Fruit fly (Drosophila melanogaster) whole organism, embryonic: ENCODE measurements around the gene CG18577.

Experiments
- Abd-B ChIP-seq: fragments of 200-800 bp; sonication (Bioruptor generic); optimal IDR thresholded peaks from 2 replicates; lab custom pipeline; 2018; ENCODE audit warnings: missing biosample characterization, mild to moderate bottlenecking, missing genetic modification characterization, moderate library complexity
- CG10959 ChIP-seq: fragments of 200-800 bp; sonication (Bioruptor generic); IDR thresholded peaks from 2 replicates; pipeline ENCODE4 v1.3.6; 2022; ENCODE audit warnings: missing biosample characterization, missing genetic modification characterization
- CG14050 ChIP-seq: fragments of 200-800 bp; sonication (Bioruptor generic); IDR thresholded peaks from 3 replicates; pipeline ENCODE4 v1.3.6; 2022; ENCODE audit warnings: missing biosample characterization, missing genetic modification characterization
- CG15514 ChIP-seq: fragments of 200-800 bp; sonication (Bioruptor generic); optimal IDR thresholded peaks from 3 replicates; lab custom pipeline; 2017; ENCODE audit warnings: missing biosample characterization, missing genetic modification characterization, mild to moderate bottlenecking, moderate library complexity, missing genetic modification reagents
- CG1602 ChIP-seq: fragments of 200-800 bp; sonication (Bioruptor generic); optimal IDR thresholded peaks from 3 replicates; lab custom pipeline; 2016; ENCODE audit warnings: missing biosample characterization, missing genetic modification characterization
- CG1647 ChIP-seq: fragments of 200-800 bp; sonication (Bioruptor generic); optimal IDR thresholded peaks from 3 replicates; lab custom pipeline; 2016; ENCODE audit warnings: missing biosample characterization, missing genetic modification characterization
- CG16779 ChIP-seq: fragments of 200-800 bp; sonication (Bioruptor generic); IDR thresholded peaks from 2 replicates; pipeline ENCODE4 v1.3.6; 2022; ENCODE audit warnings: missing biosample characterization, missing genetic modification characterization
- CG17912 ChIP-seq: fragments of 200-800 bp; sonication (Bioruptor generic); optimal IDR thresholded peaks from 2 replicates; lab custom pipeline; 2018; ENCODE audit warnings: missing biosample characterization, mild to moderate bottlenecking, missing genetic modification characterization
- CG18476 ChIP-seq: fragments of 200-800 bp; sonication (Bioruptor generic); optimal IDR thresholded peaks from 2 replicates; lab custom pipeline; 2016; ENCODE audit warnings: missing biosample characterization, mild to moderate bottlenecking, missing genetic modification characterization
- CG30431 ChIP-seq: fragments of 200-800 bp; sonication (Bioruptor generic); optimal IDR thresholded peaks from 2 replicates; lab custom pipeline; 2017; ENCODE audit warnings: missing biosample characterization, missing genetic modification characterization
- CG5180 ChIP-seq: fragments of 200-800 bp; sonication (Bioruptor generic); optimal IDR thresholded peaks from 3 replicates; lab custom pipeline; 2017; ENCODE audit warnings: missing biosample characterization, missing genetic modification characterization, mild to moderate bottlenecking, moderate library complexity, missing genetic modification reagents
- CG8478 ChIP-seq: fragments of >200 bp; optimal IDR thresholded peaks from 2 replicates; lab custom pipeline; 2018
- Dip2 ChIP-seq: fragments of 200-800 bp; sonication (Bioruptor generic); IDR thresholded peaks from 2 replicates; pipeline ENCODE4 v1.3.6; 2022; ENCODE audit warnings: missing biosample characterization, missing genetic modification characterization
- E2f1 ChIP-seq: fragments of 200-800 bp; sonication (Bioruptor generic); IDR thresholded peaks from 2 replicates; pipeline ENCODE4 v1.3.6; 2022; ENCODE audit warnings: missing biosample characterization, missing genetic modification characterization
- ERR ChIP-seq: fragments of 200-800 bp; sonication (Bioruptor generic); optimal IDR thresholded peaks from 2 replicates; lab custom pipeline; 2016; ENCODE audit warnings: missing biosample characterization, missing genetic modification characterization
- Fer3 ChIP-seq: fragments of 200-800 bp; sonication (Bioruptor generic); optimal IDR thresholded peaks from 2 replicates; lab custom pipeline; 2018; ENCODE audit warnings: missing biosample characterization, mild to moderate bottlenecking, missing genetic modification characterization, moderate library complexity
- HLH54F ChIP-seq: fragments of 200-800 bp; sonication (Bioruptor generic); optimal IDR thresholded peaks from 3 replicates; lab custom pipeline; 2016; ENCODE audit warnings: missing biosample characterization, missing genetic modification characterization
- Hr51 ChIP-seq, 2 experiments: fragments of 200-800 bp; sonication (Bioruptor generic); optimal IDR thresholded peaks; 2 replicates in 1 of 2; 3 replicates in 1 of 2; lab custom pipeline; 2016 to 2018; ENCODE audit warnings: missing biosample characterization in 2 of 2, missing genetic modification characterization in 2 of 2, mild to moderate bottlenecking in 1 of 2, moderate library complexity in 1 of 2
- Lpt ChIP-seq: fragments of >200 bp; optimal IDR thresholded peaks from 2 replicates; lab custom pipeline; 2018; ENCODE audit warnings: missing biosample characterization, missing genetic modification characterization
- MBD-R2 ChIP-seq: fragments of 200-800 bp; sonication (Bioruptor generic); IDR thresholded peaks from 2 replicates; pipeline ENCODE4 v1.3.6; 2022; ENCODE audit warnings: missing biosample characterization, missing genetic modification characterization
- MTF-1 ChIP-seq: fragments of 200-800 bp; sonication (Bioruptor generic); optimal IDR thresholded peaks from 2 replicates; lab custom pipeline; 2018; ENCODE audit warnings: missing biosample characterization, mild to moderate bottlenecking, missing genetic modification characterization, borderline replicate concordance
- NfI ChIP-seq: fragments of 200-800 bp; sonication (Bioruptor generic); optimal IDR thresholded peaks from 3 replicates; lab custom pipeline; 2018; ENCODE audit warnings: missing biosample characterization, mild to moderate bottlenecking, missing genetic modification characterization, moderate library complexity
- Rfx ChIP-seq: fragments of 200-800 bp; sonication (Bioruptor generic); IDR thresholded peaks from 2 replicates; pipeline ENCODE4 v1.3.6; 2022; ENCODE audit warnings: missing biosample characterization, missing genetic modification characterization
- Side ChIP-seq: fragments of 200-800 bp; sonication (Bioruptor generic); optimal IDR thresholded peaks from 2 replicates; lab custom pipeline; 2016; ENCODE audit warnings: missing biosample characterization, missing genetic modification characterization
- Sox102F ChIP-seq: fragments of 200-800 bp; sonication (Bioruptor generic); optimal IDR thresholded peaks from 2 replicates; lab custom pipeline; 2018; ENCODE audit warnings: missing biosample characterization, mild to moderate bottlenecking, missing genetic modification characterization, moderate library complexity
- Stat92E ChIP-seq, 3 experiments: fragments of >200 bp in 2 of 3; fragments of 200-800 bp in 1 of 3; sonication (Bioruptor generic) in 1 of 3; optimal IDR thresholded peaks; 2 replicates each; lab custom pipeline; 2017 to 2019; ENCODE audit warnings: missing biosample characterization in 3 of 3, missing genetic modification characterization in 3 of 3, mild to moderate bottlenecking in 1 of 3, moderate library complexity in 1 of 3
- Taf1 ChIP-seq: fragments of 200-800 bp; sonication (Bioruptor generic); IDR thresholded peaks from 2 replicates; pipeline ENCODE4 v1.3.6; 2022; ENCODE audit warnings: missing biosample characterization, missing genetic modification characterization
- Usf ChIP-seq: fragments of 200-800 bp; sonication (Bioruptor generic); optimal IDR thresholded peaks from 2 replicates; lab custom pipeline; 2017; ENCODE audit warnings: missing genotype, missing biosample characterization, missing genetic modification characterization
- Xbp1 ChIP-seq: fragments of 200-800 bp; sonication (Bioruptor generic); optimal IDR thresholded peaks from 3 replicates; lab custom pipeline; 2016; ENCODE audit warnings: missing biosample characterization, mild to moderate bottlenecking, missing genetic modification characterization
- YL-1 ChIP-seq: fragments of 200-800 bp; sonication (Bioruptor generic); optimal IDR thresholded peaks from 3 replicates; lab custom pipeline; 2017; ENCODE audit warnings: missing biosample characterization, mild to moderate bottlenecking, missing genetic modification characterization
- abd-A ChIP-seq: fragments of 200-800 bp; sonication (Bioruptor generic); optimal IDR thresholded peaks from 3 replicates; lab custom pipeline; 2019; ENCODE audit warnings: missing biosample characterization, mild to moderate bottlenecking, missing genetic modification characterization, moderate library complexity
- ara ChIP-seq: fragments of 200-800 bp; sonication (Bioruptor generic); IDR thresholded peaks from 2 replicates; pipeline ENCODE4 v1.3.6; 2022; ENCODE audit warnings: missing biosample characterization, missing genetic modification characterization
- ash1 ChIP-seq: fragments of 200-800 bp; sonication (Bioruptor generic); optimal IDR thresholded peaks from 2 replicates; lab custom pipeline; 2018; ENCODE audit warnings: missing biosample characterization, mild to moderate bottlenecking, missing genetic modification characterization
- br ChIP-seq: fragments of >200 bp; optimal IDR thresholded peaks from 2 replicates; lab custom pipeline; 2017
- bsh ChIP-seq, 2 experiments: fragments of 200-800 bp; sonication (Bioruptor generic); optimal IDR thresholded peaks; 2 replicates each; lab custom pipeline; 2017 to 2018; ENCODE audit warnings: mild to moderate bottlenecking in 2 of 2, missing biosample characterization in 2 of 2, missing genetic modification characterization in 2 of 2, moderate library complexity in 1 of 2
- ham ChIP-seq: fragments of 200-800 bp; sonication (Bioruptor generic); IDR thresholded peaks from 2 replicates; pipeline ENCODE4 v1.3.6; 2022; ENCODE audit warnings: missing biosample characterization, missing genetic modification characterization
- kah ChIP-seq: fragments of 200-800 bp; sonication (Bioruptor generic); optimal IDR thresholded peaks from 2 replicates; lab custom pipeline; 2018; ENCODE audit warnings: missing biosample characterization, mild to moderate bottlenecking, missing genetic modification characterization
- lab ChIP-seq: fragments of 200-800 bp; sonication (Bioruptor generic); optimal IDR thresholded peaks from 3 replicates; lab custom pipeline; 2017; ENCODE audit warnings: missing biosample characterization, missing genetic modification characterization, mild to moderate bottlenecking, moderate library complexity, missing genetic modification reagents
- lilli ChIP-seq: fragments of 200-800 bp; sonication (Bioruptor generic); optimal IDR thresholded peaks from 3 replicates; lab custom pipeline; 2016; ENCODE audit warnings: missing biosample characterization, missing genetic modification characterization
- luna ChIP-seq: fragments of 200-800 bp; sonication (Bioruptor generic); optimal IDR thresholded peaks from 2 replicates; lab custom pipeline; 2016; ENCODE audit warnings: missing biosample characterization, missing genetic modification characterization
- nerfin-1 ChIP-seq: fragments of 200-800 bp; sonication (Bioruptor generic); optimal IDR thresholded peaks from 3 replicates; lab custom pipeline; 2019; ENCODE audit warnings: missing biosample characterization, mild to moderate bottlenecking, missing genetic modification characterization, moderate library complexity
- org-1 ChIP-seq: fragments of 200-800 bp; sonication (Bioruptor generic); optimal IDR thresholded peaks from 2 replicates; lab custom pipeline; 2017; ENCODE audit warnings: missing biosample characterization, missing genetic modification characterization
- pum ChIP-seq: fragments of 200-800 bp; sonication (Bioruptor generic); optimal IDR thresholded peaks from 2 replicates; lab custom pipeline; 2016; ENCODE audit warnings: missing biosample characterization, missing genetic modification characterization
- ro ChIP-seq: fragments of 200-800 bp; sonication (Bioruptor generic); IDR thresholded peaks from 2 replicates; pipeline ENCODE4 v1.3.6; 2022; ENCODE audit warnings: missing biosample characterization, missing genetic modification characterization
- run ChIP-seq: fragments of 200-800 bp; sonication (Bioruptor generic); optimal IDR thresholded peaks from 3 replicates; lab custom pipeline; 2018; ENCODE audit warnings: missing biosample characterization, mild to moderate bottlenecking, missing genetic modification characterization
- slbo ChIP-seq: fragments of 200-800 bp; sonication (Bioruptor generic); IDR thresholded peaks from 2 replicates; pipeline ENCODE4 v1.3.6; 2022; ENCODE audit warnings: missing biosample characterization, missing genetic modification characterization
- sob ChIP-seq: fragments of 200-800 bp; sonication (Bioruptor generic); IDR thresholded peaks from 2 replicates; pipeline ENCODE4 v1.3.6; 2022; ENCODE audit warnings: missing biosample characterization, missing genetic modification characterization
- ttk ChIP-seq: fragments of 200-800 bp; sonication (Bioruptor generic); IDR thresholded peaks from 2 replicates; pipeline ENCODE4 v2.1.2; 2022; ENCODE audit warnings: missing biosample characterization, missing genetic modification characterization
- usp ChIP-seq: fragments of >200 bp; optimal IDR thresholded peaks from 2 replicates; lab custom pipeline; 2017; ENCODE audit warnings: missing biosample characterization, missing genetic modification characterization
- vfl ChIP-seq: fragments of 200-800 bp; sonication (Bioruptor generic); optimal IDR thresholded peaks from 2 replicates; lab custom pipeline; 2016; ENCODE audit warnings: missing biosample characterization, missing genetic modification characterization

Gene CG18577

DNA sequence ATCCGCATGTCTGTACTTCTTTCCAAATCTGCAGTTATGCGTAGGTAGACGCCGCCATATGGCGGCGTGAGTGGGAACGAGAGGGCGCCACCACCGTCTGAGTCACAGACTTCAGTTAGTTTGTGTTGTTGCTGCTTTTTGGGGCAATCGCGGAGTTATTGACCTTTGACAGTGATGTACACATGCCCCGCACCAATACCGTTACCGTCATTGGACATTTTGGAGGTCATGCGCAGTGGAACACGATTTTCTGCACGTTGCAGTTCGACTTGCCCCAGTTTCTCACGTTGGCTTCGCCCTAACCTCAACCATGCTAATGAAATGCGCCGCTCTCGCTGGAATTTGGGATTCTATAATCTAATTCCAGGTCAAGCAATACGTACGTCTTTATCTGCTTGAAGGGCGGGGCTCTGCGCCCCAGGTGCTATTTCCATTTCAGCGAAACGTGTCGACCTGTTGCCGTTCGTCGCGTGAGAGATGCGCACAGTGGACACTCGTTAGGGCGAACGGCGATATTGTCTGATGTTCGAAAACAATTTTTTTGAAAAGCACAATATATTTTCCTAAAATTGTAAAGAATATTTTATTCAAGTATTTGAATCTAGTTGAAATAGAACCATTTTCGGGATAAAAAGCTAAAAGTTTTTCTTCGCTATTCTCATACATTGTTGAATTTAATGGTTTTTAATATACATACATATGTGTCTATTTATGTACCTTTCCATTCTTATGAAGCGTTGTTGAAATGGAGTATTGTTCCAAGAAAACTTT is 15.6 kb downstream of the CG18577 start (continued):
- TF ChIP-seq MTF-1 (GFP tag; lab: Kevin White, UChicago) (no peak), NfI (peak; percentile 73), vfl (peak; percentile 73), usp (GFP tag; lab: Kevin White, UChicago) (no peak), CG14050 (GFP tag; lab: Robert Waterston, UW) (peak; percentile 66), ara (GFP tag; lab: Robert Waterston, UW) (peak; percentile 67), Lpt (no peak), YL-1 (GFP tag; lab: Kevin White, UChicago) (peak; percentile 57), pum (GFP tag; lab: Kevin White, UChicago) (peak; percentile 67), CG8478 (lab: Kevin White, UChicago) (no peak), sob (peak; percentile 69), MBD-R2 (GFP tag; lab: Robert Waterston, UW) (no peak; the same call in 1 of the 2 replicates), ro (peak; percentile 53), kah (GFP tag; lab: Kevin White, UChicago) (peak; percentile 87), abd-A (tag; lab: Kevin White, UChicago) (peak; percentile 82), Fer3 (tag; lab: Kevin White, UChicago) (peak; percentile 82), lilli (GFP tag; lab: Kevin White, UChicago) (peak; percentile 90), org-1 (GFP tag; lab: Kevin White, UChicago) (peak; percentile 6), Hr51 (GFP tag; optimal IDR thresholded peaks at IDR 0.05; lab: Kevin White, UChicago) (peak; percentile 49 to 63), ham (GFP tag; lab: Robert Waterston, UW) (no peak), luna (GFP tag; lab: Kevin White, UChicago) (peak; percentile 42), CG15514 (GFP tag; lab: Kevin White, UChicago) (peak; percentile 63), ash1 (GFP tag; lab: Kevin White, UChicago) (no peak), Taf1 (no peak; the same call in 1 of the 2 replicates), CG30431 (peak; percentile 32), bsh (GFP tag; optimal IDR thresholded peaks at IDR 0.05; lab: Kevin White, UChicago) (peak in 1 of 2 experiments; percentile 69), HLH54F (peak; percentile 74), Usf (GFP tag; lab: Kevin White, UChicago) (peak; percentile 20), CG10959 (GFP tag; lab: Robert Waterston, UW) (no peak), br (no peak), E2f1 (peak; percentile 60), CG5180 (GFP tag; lab: Kevin White, UChicago) (peak; percentile 56), lab (GFP tag; lab: Kevin White, UChicago) (peak; percentile 80), nerfin-1 (tag; lab: Kevin White, UChicago) (no peak), CG16779 (GFP tag; lab: Robert Waterston, UW) (peak; percentile 77), CG1647 (GFP tag; lab: Kevin White, UChicago) (peak; percentile 80), Xbp1 (peak; percentile 82), Abd-B (peak; percentile 76), Stat92E (GFP tag; optimal IDR thresholded peaks at IDR 0.05; lab: Kevin White, UChicago) (no peak), slbo (peak; percentile 90), ERR (GFP tag; lab: Kevin White, UChicago) (peak; percentile 30), CG18476 (peak; percentile 71), Rfx (GFP tag; lab: Robert Waterston, UW) (peak; percentile 91), CG1602 (GFP tag; lab: Kevin White, UChicago) (peak; percentile 23), Side (peak; percentile 53), Sox102F (peak; percentile 75), ttk (GFP tag; lab: Robert Waterston, UW) (peak; percentile 65), run (no peak), Dip2 (GFP tag; lab: Robert Waterston, UW) (no peak), CG17912 (GFP tag; lab: Kevin White, UChicago) (no peak)
